Fruit fly (Drosophila melanogaster): ENCODE data around the gene CG9915.

DNA sequence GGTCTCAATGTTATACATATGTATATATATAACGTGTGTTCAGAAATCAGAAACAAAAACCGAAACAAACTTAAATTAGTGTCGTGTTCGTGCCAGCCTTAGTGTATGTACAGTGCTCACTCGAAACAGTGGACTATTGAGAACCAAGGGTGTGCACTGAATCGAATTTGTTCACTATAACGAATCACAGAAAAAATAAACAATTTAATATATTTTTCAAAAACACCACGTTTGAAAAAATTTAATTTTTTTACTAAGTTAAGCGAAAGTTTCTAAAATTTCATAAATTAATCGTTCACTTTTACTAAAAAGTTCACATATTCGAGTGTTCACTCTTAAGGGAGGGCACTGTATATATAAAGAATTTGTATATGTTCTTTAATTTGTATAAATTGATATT is 27.8 kb downstream of the CG9915 start:
- TF ChIP-seq pan (optimal IDR thresholded peaks at IDR 0.05) (no peak), Vsx2 (GFP tag; optimal IDR thresholded peaks at IDR 0.05; ENCODE audit: partially characterized antibody) (no peak), Hr78 (GFP tag; optimal IDR thresholded peaks at IDR 0.05) (no peak), h (GFP tag; optimal IDR thresholded peaks at IDR 0.05) (peak; percentile 25), Myc (optimal IDR thresholded peaks at IDR 0.05) (no peak), ey (GFP tag; optimal IDR thresholded peaks at IDR 0.05) (peak; percentile 1), fru (GFP tag; optimal IDR thresholded peaks at IDR 0.05) (peak; percentile 33), GATAd (GFP tag; optimal IDR thresholded peaks at IDR 0.05) (no peak), psq (GFP tag; optimal IDR thresholded peaks at IDR 0.05) (no peak)
